Worm (Caenorhabditis elegans): ENCODE data around the gene K02G10.15.

Gene K02G10.15

DNA sequence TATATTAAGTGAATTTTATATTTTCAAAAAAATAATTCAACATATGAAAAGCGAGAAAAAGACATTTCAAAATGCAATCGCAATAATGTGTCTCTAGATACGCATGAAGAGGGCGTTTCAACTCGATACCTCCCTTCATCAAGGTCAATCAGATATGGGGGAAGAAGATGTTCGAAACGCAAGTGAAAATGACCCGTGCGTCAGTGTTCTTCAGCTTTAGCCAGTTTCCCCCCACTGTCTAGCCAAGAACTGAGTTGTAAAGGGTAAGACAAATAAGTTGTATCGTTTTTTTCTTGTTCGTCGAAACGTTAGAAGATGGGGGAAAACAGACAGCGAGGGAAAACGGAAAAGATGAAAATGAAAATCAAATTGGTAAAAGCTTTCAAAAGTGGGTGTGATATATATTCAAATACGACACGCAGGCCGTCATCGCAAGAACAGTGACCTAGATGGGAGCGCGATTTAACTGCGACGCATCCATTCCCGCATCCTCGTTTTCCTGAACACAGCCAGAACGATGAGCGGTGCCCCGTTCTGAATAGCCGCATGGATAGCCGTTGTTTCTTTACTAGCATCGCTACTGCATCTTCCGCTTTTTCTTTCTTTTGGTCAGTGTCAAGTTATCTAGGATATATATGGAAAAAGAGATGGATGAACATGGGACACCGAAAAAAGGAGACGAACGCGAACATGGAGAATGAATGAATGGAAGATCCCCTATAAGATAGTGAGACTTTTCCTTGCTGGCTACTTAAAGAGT lies 12.3 kb upstream of the K02G10.15 start:
- TF ChIP-seq W03F9.2 (tag; optimal IDR thresholded peaks at IDR 0.05), result no peak
- TF ChIP-seq dao-5 (tag; optimal IDR thresholded peaks at IDR 0.05), result no peak
- no peak for TF ChIP-seq him-1 (tag; optimal IDR thresholded peaks at IDR 0.05)

DNA sequence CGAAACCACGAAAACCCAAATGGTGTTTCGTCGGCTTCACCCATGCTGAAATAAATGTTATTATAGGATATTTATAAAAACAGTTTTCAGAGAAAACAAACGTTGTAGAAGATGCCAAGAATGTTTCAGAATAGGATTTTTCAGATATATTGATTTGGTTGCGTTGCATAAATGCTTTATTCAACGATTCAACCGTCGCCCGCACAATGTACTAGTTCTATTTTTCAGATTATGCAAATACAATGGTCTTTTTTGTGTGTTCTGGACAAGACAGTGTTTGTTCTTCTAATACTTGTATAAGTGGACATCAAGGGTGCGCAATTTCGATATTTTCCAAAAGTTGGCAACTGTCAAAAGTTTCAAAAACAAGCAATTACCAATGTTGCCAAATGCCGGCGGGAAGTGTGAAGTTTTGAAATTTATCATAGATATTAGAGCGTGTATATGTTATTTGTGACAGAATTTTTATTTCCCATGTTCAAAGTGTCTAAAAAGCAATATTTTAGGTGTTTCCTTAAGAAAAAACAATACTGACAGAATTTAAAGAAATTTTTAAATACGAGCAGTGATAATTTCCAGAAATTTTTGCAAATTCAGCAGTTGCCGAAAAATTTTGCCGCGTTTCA lies 8.7 kb upstream of the K02G10.15 start, which contains the start of gene K02G10.5:
TSS of gene K02G10.5 (minus strand) at position 51 of the 626 bp plus-strand sequence.
- TF ChIP-seq him-1 (tag; optimal IDR thresholded peaks at IDR 0.05) (no peak), dao-5 (tag; optimal IDR thresholded peaks at IDR 0.05) (no peak), W03F9.2 (tag; optimal IDR thresholded peaks at IDR 0.05) (no peak)

DNA sequence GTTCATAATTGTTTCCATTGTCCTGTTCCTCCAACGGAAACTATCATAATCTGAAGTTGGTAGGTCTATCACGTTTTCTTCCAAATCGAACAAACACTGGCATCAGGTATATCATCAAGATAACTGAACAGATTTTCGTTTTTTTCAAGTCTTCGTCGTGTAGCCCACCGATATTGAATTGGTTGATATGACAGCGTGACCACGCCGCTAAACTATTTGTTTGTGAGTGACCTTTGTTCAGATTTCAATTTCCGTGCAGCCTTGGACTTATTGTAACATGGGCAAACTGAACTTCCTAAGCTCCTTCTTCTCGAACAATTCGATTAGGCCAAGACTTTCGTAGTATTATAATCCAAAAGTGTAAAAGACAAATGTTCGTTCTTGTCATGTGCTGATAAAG lies 3.1 kb upstream of the K02G10.15 start:
- TF ChIP-seq dao-5 (tag; optimal IDR thresholded peaks at IDR 0.05) (no peak), W03F9.2 (tag; optimal IDR thresholded peaks at IDR 0.05) (no peak), him-1 (tag; optimal IDR thresholded peaks at IDR 0.05) (no peak)

DNA sequence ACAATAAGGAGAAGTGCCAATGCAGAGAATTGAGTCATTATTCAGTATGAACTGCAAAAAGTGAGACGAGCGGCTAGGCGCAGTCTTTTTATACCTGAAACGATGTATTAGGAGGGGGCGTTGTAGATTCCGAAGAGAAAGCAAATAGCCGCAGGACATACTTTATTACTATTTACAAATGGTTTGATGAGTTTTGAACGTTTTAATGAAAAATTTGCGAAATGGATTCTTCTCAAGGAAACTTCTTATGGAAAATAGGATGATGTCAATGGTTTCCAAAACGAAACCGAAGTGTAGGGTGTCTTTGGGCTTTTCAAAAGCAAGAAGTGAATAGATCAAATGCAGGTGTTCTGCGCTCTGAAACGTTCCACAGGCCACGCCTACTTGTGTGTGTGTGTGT lies 4.5 kb downstream of the K02G10.15 start, which contains the start of gene flp-11:
TSS of gene flp-11 (minus strand) at position 101 of the 400 bp plus-strand sequence.
- TF ChIP-seq him-1 (tag; optimal IDR thresholded peaks at IDR 0.05) (no peak), dao-5 (tag; optimal IDR thresholded peaks at IDR 0.05) (no peak), W03F9.2 (tag; optimal IDR thresholded peaks at IDR 0.05) (no peak)

DNA sequence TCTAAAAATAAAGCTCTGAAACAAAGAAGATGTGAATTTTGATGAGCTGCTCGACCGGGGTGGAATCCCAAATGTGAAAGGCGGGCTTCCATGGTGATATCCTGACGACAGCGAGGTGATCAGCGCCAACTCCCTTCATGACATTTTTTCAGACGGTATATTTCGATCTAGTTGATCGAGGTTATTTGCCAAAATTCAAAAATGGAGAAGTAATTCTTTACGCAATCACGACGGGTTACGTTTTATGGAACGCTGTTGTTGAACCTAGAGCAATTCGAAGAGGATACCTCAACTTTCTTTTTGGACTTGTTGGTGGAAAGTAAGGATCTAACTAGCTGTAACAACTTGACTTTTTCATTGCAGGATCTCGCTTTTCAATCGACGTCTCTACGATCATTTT lies 5.8 kb downstream of the K02G10.15 start:
- TF ChIP-seq W03F9.2 (tag; optimal IDR thresholded peaks at IDR 0.05) (no peak), him-1 (tag; optimal IDR thresholded peaks at IDR 0.05) (no peak), dao-5 (tag; optimal IDR thresholded peaks at IDR 0.05) (no peak)

DNA sequence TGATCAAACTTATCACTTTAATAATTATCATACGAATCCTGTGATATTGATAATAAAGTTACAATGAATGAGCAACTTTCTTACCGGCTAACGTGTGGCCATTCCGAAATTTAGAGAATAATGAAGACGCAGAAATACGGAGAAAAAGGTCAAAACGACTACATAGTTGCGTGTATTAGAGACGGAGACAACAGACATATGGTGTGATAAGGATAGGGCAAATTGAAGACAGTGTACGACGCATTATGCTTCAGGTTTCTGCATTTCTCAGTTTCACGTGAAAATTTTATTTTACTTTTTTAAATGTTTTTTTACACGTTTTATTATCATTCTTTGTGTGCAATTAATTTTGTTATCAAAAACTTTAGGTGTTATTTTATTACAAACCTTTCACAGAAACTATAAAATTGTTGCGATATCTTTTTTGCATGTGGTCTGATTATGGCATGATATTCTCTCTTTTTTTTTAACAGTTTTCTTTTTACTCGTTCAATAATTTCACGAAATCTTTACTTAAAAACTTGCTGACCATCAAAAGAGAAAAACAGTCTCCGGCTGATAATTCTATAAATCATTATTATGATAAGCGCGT lies 9.3 kb downstream of the K02G10.15 start, which contains the start of gene tmem-135:
TSS of gene tmem-135 (plus strand) at position 542 of the 592 bp plus-strand sequence.
- TF ChIP-seq him-1 (tag; optimal IDR thresholded peaks at IDR 0.05) (no peak), W03F9.2 (tag; optimal IDR thresholded peaks at IDR 0.05) (no peak), dao-5 (tag; optimal IDR thresholded peaks at IDR 0.05) (no peak)

DNA sequence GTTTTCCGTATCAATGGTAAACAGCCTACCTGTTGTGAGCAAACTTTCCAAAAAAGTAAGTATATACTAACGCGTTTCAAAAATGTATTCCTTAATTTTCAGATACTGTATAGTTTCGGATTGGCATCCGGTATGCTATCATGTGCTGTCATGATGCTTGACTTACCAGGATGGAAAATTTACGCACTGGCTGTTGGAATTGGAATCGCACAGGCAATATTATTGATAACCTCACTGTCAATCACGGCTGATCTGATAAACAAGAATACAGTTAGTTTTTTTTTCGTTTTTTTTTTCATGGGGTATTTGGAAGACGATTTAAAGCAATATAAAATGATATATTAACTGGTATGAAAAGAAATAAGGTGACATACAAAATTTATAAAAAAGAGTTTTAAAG lies 10.7 kb downstream of the K02G10.15 start:
- TF ChIP-seq W03F9.2 (tag; optimal IDR thresholded peaks at IDR 0.05), result no peak

- TF ChIP-seq him-1 (tag; optimal IDR thresholded peaks at IDR 0.05) (no peak), dao-5 (tag; optimal IDR thresholded peaks at IDR 0.05) (no peak), W03F9.2 (tag; optimal IDR thresholded peaks at IDR 0.05) (no peak)
Measured at ce11 chrX:4667788-4668187, 14.7 kb downstream of the K02G10.15 start, which contains the start of gene mfsd-12. Gene mfsd-12, plus strand, starts transcription at chrX:4668088.

ce11 chrX:4664649-4665048 lies 17.9 kb downstream of the K02G10.15 start:
- TF ChIP-seq dao-5 (tag; optimal IDR thresholded peaks at IDR 0.05) (no peak), W03F9.2 (tag; optimal IDR thresholded peaks at IDR 0.05) (no peak), him-1 (tag; optimal IDR thresholded peaks at IDR 0.05) (no peak)

- no peak for TF ChIP-seq dao-5 (tag; optimal IDR thresholded peaks at IDR 0.05)
- no peak for TF ChIP-seq W03F9.2 (tag; optimal IDR thresholded peaks at IDR 0.05)
Measured at ce11 chrX:4662964-4663684, 19.4 kb downstream of the K02G10.15 start.

DNA sequence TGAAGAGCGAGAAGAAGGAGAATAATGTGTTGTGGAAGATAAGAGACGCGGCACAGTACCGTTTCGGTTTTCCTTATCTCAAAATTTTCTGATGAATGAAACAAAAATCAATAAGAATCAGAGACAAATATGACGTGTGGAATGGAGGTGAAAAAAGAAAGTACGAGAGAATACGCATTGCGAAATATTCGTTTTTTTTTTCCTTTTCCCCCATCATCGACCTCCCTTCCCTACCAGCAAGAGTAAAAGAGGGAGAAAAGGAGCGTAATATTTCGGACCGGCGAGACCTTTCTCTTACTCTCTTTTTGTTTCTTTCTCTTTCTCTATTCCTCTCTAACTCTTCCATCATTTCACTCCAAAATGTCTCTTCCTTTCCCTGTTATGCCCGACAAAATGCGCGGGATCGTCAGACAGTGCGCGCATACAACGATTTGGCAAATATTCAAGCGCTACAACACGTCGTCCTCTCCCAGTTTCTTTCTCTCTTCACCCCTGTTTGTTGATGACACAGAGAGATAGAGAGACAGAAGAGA lies 20.2 kb downstream of the K02G10.15 start:
- no peak for TF ChIP-seq dao-5 (tag; optimal IDR thresholded peaks at IDR 0.05)
- no peak for TF ChIP-seq W03F9.2 (tag; optimal IDR thresholded peaks at IDR 0.05)
- TF ChIP-seq him-1 (tag; optimal IDR thresholded peaks at IDR 0.05), result no peak

ce11 chrX:4660268-4660880 lies 22.1 kb downstream of the K02G10.15 start, which contains the start of gene nhr-45:
Gene nhr-45, minus strand, starts transcription at chrX:4660318.
- TF ChIP-seq W03F9.2 (tag; optimal IDR thresholded peaks at IDR 0.05), result no peak
- TF ChIP-seq him-1 (tag; optimal IDR thresholded peaks at IDR 0.05), result no peak

ce11 chrX:4658706-4659105 lies 23.8 kb downstream of the K02G10.15 start:
- TF ChIP-seq dao-5 (tag; optimal IDR thresholded peaks at IDR 0.05) (no peak), him-1 (tag; optimal IDR thresholded peaks at IDR 0.05) (no peak), W03F9.2 (tag; optimal IDR thresholded peaks at IDR 0.05) (no peak)
